Worm (Caenorhabditis elegans) whole organism, L2 larva: ENCODE results near the gene twk-13.

Experiments
- C34F6.9 ChIP-seq: fragments of 150-350 bp; optimal IDR thresholded peaks from 2 replicates; lab custom pipeline; 2014; ENCODE audit warnings: missing biosample characterization, missing genetic modification characterization
- F13H6.1 ChIP-seq: sonication (generic microtip); optimal IDR thresholded peaks from 2 replicates; lab custom pipeline; 2016; ENCODE audit warnings: missing genetic modification characterization, missing compliant biosample characterization
- ZK546.5 ChIP-seq: sonication (generic microtip); optimal IDR thresholded peaks from 2 replicates; lab custom pipeline; 2017; ENCODE audit warnings: missing biosample characterization, missing genetic modification characterization
- alr-1 ChIP-seq: fragments of 150-350 bp; optimal IDR thresholded peaks from 2 replicates; lab custom pipeline; 2014; ENCODE audit warnings: missing biosample characterization, missing genetic modification characterization
- blmp-1 ChIP-seq: sonication (generic microtip); optimal IDR thresholded peaks from 2 replicates; lab custom pipeline; 2017; ENCODE audit warnings: missing genetic modification characterization, mild to moderate bottlenecking, missing compliant biosample characterization, antibody characterized with exemption, moderate library complexity; ENCODE audit not compliant: insufficient read depth
- ceh-16 ChIP-seq: fragments of 150-350 bp; optimal IDR thresholded peaks from 2 replicates; lab custom pipeline; 2014; ENCODE audit warnings: missing biosample characterization, missing genetic modification characterization
- ceh-82 ChIP-seq: fragments of 150-350 bp; optimal IDR thresholded peaks from 2 replicates; lab custom pipeline; 2014; ENCODE audit warnings: missing biosample characterization, missing genetic modification characterization
- crh-2 ChIP-seq: sonication (generic microtip); optimal IDR thresholded peaks from 2 replicates; lab custom pipeline; 2017; ENCODE audit warnings: missing biosample characterization, missing genetic modification characterization
- dmd-4 ChIP-seq: sonication (generic microtip); optimal IDR thresholded peaks from 2 replicates; lab custom pipeline; 2017; ENCODE audit warnings: missing biosample characterization, missing genetic modification characterization
- elt-1 ChIP-seq: fragments of 150-350 bp; optimal IDR thresholded peaks from 2 replicates; lab custom pipeline; 2014; ENCODE audit warnings: missing biosample characterization, missing genetic modification characterization
- elt-3 ChIP-seq: sonication (generic microtip); optimal IDR thresholded peaks from 2 replicates; lab custom pipeline; 2017; ENCODE audit warnings: missing biosample characterization, missing genetic modification characterization
- fos-1 ChIP-seq: fragments of 150-350 bp; optimal IDR thresholded peaks from 2 replicates; lab custom pipeline; 2014; ENCODE audit warnings: missing biosample characterization, missing genetic modification characterization
- gmeb-1 ChIP-seq: fragments of 150-350 bp; optimal IDR thresholded peaks from 2 replicates; lab custom pipeline; 2014; ENCODE audit warnings: missing biosample characterization, missing genetic modification characterization
- lin-11 ChIP-seq: fragments of 150-350 bp; sonication (generic microtip); optimal IDR thresholded peaks from 2 replicates; lab custom pipeline; 2014; ENCODE audit warnings: missing biosample characterization, missing genetic modification characterization, inconsistent platforms, mixed read lengths
- lin-13 ChIP-seq: fragments of 150-350 bp; optimal IDR thresholded peaks from 2 replicates; lab custom pipeline; 2014; ENCODE audit warnings: missing biosample characterization, missing genetic modification reagents, missing genetic modification characterization
- lsy-2 ChIP-seq, 2 experiments: fragments of 150-350 bp in 1 of 2; sonication (generic microtip) in 1 of 2; optimal IDR thresholded peaks; 2 replicates each; lab custom pipeline; 2014 to 2017; ENCODE audit warnings: missing biosample characterization in 2 of 2, missing genetic modification characterization in 2 of 2
- mab-5 ChIP-seq: fragments of 150-350 bp; optimal IDR thresholded peaks from 2 replicates; lab custom pipeline; 2014; ENCODE audit warnings: missing biosample characterization, missing genetic modification characterization
- mbf-1 ChIP-seq: sonication (generic microtip); optimal IDR thresholded peaks from 2 replicates; lab custom pipeline; 2017; ENCODE audit warnings: missing biosample characterization, missing genetic modification characterization
- nhr-11 ChIP-seq: fragments of 150-350 bp; optimal IDR thresholded peaks from 2 replicates; lab custom pipeline; 2014; ENCODE audit warnings: missing biosample characterization, missing genetic modification characterization
- nhr-12 ChIP-seq: fragments of 150-350 bp; optimal IDR thresholded peaks from 2 replicates; lab custom pipeline; 2014; ENCODE audit warnings: missing biosample characterization, missing genetic modification characterization
- nhr-129 ChIP-seq: fragments of 150-350 bp; optimal IDR thresholded peaks from 2 replicates; lab custom pipeline; 2014; ENCODE audit warnings: missing biosample characterization, missing genetic modification characterization
- nhr-21 ChIP-seq: fragments of 150-350 bp; optimal IDR thresholded peaks from 2 replicates; lab custom pipeline; 2014; ENCODE audit warnings: missing biosample characterization, missing genetic modification characterization
- nhr-23 ChIP-seq: fragments of 150-350 bp; optimal IDR thresholded peaks from 2 replicates; lab custom pipeline; 2014; ENCODE audit warnings: missing biosample characterization, missing genetic modification reagents, missing genetic modification characterization
- nhr-237 ChIP-seq: fragments of 150-350 bp; optimal IDR thresholded peaks from 2 replicates; lab custom pipeline; 2014; ENCODE audit warnings: missing biosample characterization, missing genetic modification characterization
- nhr-25 ChIP-seq: fragments of 150-350 bp; sonication (generic microtip); optimal IDR thresholded peaks from 3 replicates; lab custom pipeline; 2014; ENCODE audit warnings: missing biosample characterization, missing genetic modification characterization
- nhr-6 ChIP-seq: fragments of 150-350 bp; optimal IDR thresholded peaks from 2 replicates; lab custom pipeline; 2014; ENCODE audit warnings: missing biosample characterization, missing genetic modification characterization
- nhr-77 ChIP-seq: fragments of 150-350 bp; optimal IDR thresholded peaks from 2 replicates; lab custom pipeline; 2014; ENCODE audit warnings: missing biosample characterization, missing genetic modification characterization
- peb-1 ChIP-seq: fragments of 150-350 bp; optimal IDR thresholded peaks from 2 replicates; lab custom pipeline; 2014; ENCODE audit warnings: missing biosample characterization, missing genetic modification characterization
- sma-3 ChIP-seq: sonication (generic microtip); optimal IDR thresholded peaks from 2 replicates; lab custom pipeline; 2016; ENCODE audit warnings: missing genetic modification reagents, missing genetic modification characterization, missing compliant biosample characterization
- sma-9 ChIP-seq, 2 experiments: fragments of 150-350 bp in 1 of 2; sonication (generic microtip) in 1 of 2; optimal IDR thresholded peaks; 2 replicates each; lab custom pipeline; 2014 to 2016; ENCODE audit warnings: missing genetic modification characterization in 2 of 2, mild to moderate bottlenecking in 1 of 2, missing biosample characterization in 1 of 2, missing compliant biosample characterization in 1 of 2, missing genetic modification reagents in 1 of 2, moderate library complexity in 1 of 2
- unc-39 ChIP-seq: fragments of 150-350 bp; optimal IDR thresholded peaks from 2 replicates; lab custom pipeline; 2014; ENCODE audit warnings: missing biosample characterization, missing genetic modification characterization
- unc-55 ChIP-seq: fragments of 150-350 bp; sonication (generic microtip); optimal IDR thresholded peaks from 3 replicates; lab custom pipeline; 2014; ENCODE audit warnings: missing biosample characterization, missing genetic modification reagents, missing genetic modification characterization
- unc-62 ChIP-seq: fragments of 150-350 bp; optimal IDR thresholded peaks from 2 replicates; lab custom pipeline; 2014; ENCODE audit warnings: missing biosample characterization, missing genetic modification reagents, missing genetic modification characterization
- zag-1 ChIP-seq: fragments of 150-350 bp; optimal IDR thresholded peaks from 2 replicates; lab custom pipeline; 2014; ENCODE audit warnings: missing biosample characterization, missing genetic modification characterization
- ztf-11 ChIP-seq: sonication (generic microtip); optimal IDR thresholded peaks from 2 replicates; lab custom pipeline; 2017; ENCODE audit warnings: missing biosample characterization, missing genetic modification characterization
- ztf-4 ChIP-seq: fragments of 150-350 bp; optimal IDR thresholded peaks from 2 replicates; lab custom pipeline; 2014; ENCODE audit warnings: missing biosample characterization, missing genetic modification characterization

Gene twk-13

DNA sequence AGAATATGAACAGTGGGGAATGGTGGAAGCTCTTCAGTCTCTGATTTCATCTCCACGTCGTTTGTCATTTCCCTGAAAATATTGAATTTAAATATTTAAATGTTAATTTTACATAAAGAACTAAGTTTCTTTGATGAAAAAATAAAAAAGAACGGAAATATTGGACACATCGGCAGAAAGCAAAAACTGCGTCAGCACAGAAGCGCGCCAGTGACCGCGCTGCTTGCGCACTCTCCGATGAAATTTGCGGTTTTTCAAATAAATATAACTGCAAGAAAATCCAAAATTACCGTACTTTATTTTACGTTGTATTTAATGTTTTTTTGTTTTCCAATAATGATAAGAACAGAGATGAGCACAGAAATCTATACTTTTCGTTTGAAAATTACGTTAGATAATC lies 46.2 kb downstream of the twk-13 start, which contains the start of the genes srpa-68 and srh-16 (continued):
- TF ChIP-seq nhr-25 (tag; lab: Kevin White, UChicago) (peak; percentile 88), dmd-4 (tag; lab: Kevin White, UChicago) (peak; percentile 45), zag-1 (tag; lab: Kevin White, UChicago) (peak; percentile 37)

DNA sequence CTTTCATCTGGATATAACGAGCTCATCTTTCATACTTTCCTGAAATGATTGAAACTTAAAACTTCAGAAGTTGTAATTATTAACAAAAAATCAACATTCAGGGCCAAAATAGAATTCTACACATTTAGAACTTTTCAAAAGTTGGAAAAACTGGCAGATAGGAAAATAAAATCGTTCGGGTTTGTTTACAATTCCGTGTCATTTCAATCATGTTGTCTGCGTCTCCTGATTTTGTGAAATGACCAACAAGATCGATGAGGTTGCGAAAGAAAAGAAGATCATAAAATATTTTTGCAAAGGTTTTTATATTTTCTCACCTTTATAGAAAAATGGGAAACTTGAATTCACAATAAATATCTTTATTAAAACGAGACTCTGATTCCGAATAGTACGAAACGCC lies 49.2 kb downstream of the twk-13 start, which contains the start of gene rskd-1:
rskd-1 (minus strand) TSS at position 39 of the 400 bp plus-strand sequence.
- TF ChIP-seq C34F6.9: peak; percentile 27
- TF ChIP-seq crh-2 (tag; lab: Kevin White, UChicago): peak; percentile 35
- TF ChIP-seq elt-3 (tag; lab: Kevin White, UChicago): no peak
- TF ChIP-seq nhr-237 (tag; lab: Kevin White, UChicago): no peak
- no peak for TF ChIP-seq nhr-23 (tag; lab: Kevin White, UChicago)
- no peak for TF ChIP-seq ztf-4 (tag; lab: Kevin White, UChicago)
- no peak for TF ChIP-seq mbf-1
- no peak for TF ChIP-seq unc-62 (GFP tag; lab: Kevin White, UChicago)
- no peak for TF ChIP-seq nhr-6 (tag; lab: Kevin White, UChicago)
- TF ChIP-seq lin-11 (tag; lab: Kevin White, UChicago): no peak
- peak; percentile 2 for TF ChIP-seq fos-1 (tag; lab: Kevin White, UChicago)
- peak; percentile 10 for TF ChIP-seq lin-13 (GFP tag; lab: Kevin White, UChicago)
- TF ChIP-seq ZK546.5: no peak
- TF ChIP-seq nhr-25 (tag; lab: Kevin White, UChicago): peak; percentile 53
- no peak for TF ChIP-seq sma-3 (GFP tag; lab: Kevin White, UChicago)
- TF ChIP-seq sma-9 (GFP tag; optimal IDR thresholded peaks at IDR 0.05; lab: Kevin White, UChicago): no peak
- no peak for TF ChIP-seq sma-9 (tag; optimal IDR thresholded peaks at IDR 0.05; lab: Kevin White, UChicago)
- TF ChIP-seq nhr-21 (tag; lab: Kevin White, UChicago): no peak
- peak in 1 of 2 experiments; percentile 35 for TF ChIP-seq lsy-2 (tag; optimal IDR thresholded peaks at IDR 0.05; lab: Kevin White, UChicago)
- no peak for TF ChIP-seq blmp-1 (tag; lab: Kevin White, UChicago)
- TF ChIP-seq unc-39: no peak
- TF ChIP-seq elt-1 (tag; lab: Kevin White, UChicago): no peak
- no peak for TF ChIP-seq peb-1 (tag; lab: Kevin White, UChicago)

DNA sequence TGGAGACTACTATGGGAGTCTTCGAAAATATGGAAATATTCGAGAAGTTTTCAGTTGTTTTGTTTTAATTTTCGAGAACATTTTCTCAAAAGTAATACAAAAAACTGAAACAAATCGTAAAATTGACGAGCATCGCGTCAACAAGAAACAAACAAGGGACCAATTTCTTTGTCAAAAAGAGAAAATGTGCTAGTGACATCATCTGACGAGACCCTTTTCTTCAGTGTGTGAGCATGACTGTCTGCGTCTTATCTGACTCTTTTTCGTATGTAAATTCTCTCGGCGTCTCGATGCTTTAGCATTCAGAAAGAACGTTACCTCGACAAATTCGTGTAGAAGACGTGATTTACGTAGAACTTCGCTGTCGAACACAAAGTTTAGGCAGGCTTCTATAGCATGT lies 50.1 kb downstream of the twk-13 start:
- TF ChIP-seq ztf-11 (tag; lab: Kevin White, UChicago) (no peak), ceh-16 (tag; lab: Kevin White, UChicago) (no peak), nhr-129 (peak; percentile 77), mbf-1 (no peak), nhr-12 (tag; lab: Kevin White, UChicago) (no peak), nhr-237 (tag; lab: Kevin White, UChicago) (no peak), elt-3 (tag; lab: Kevin White, UChicago) (no peak), nhr-6 (tag; lab: Kevin White, UChicago) (no peak), lin-13 (GFP tag; lab: Kevin White, UChicago) (no peak), fos-1 (tag; lab: Kevin White, UChicago) (no peak), unc-55 (GFP tag; lab: Kevin White, UChicago) (peak; percentile 41), lsy-2 (tag; optimal IDR thresholded peaks at IDR 0.05; lab: Kevin White, UChicago) (peak in 1 of 2 experiments; percentile 36), dmd-4 (tag; lab: Kevin White, UChicago) (no peak), zag-1 (tag; lab: Kevin White, UChicago) (peak; percentile 2), gmeb-1 (tag; lab: Kevin White, UChicago) (no peak), ceh-82 (no peak), elt-1 (tag; lab: Kevin White, UChicago) (no peak), alr-1 (tag; lab: Kevin White, UChicago) (no peak), C34F6.9 (peak; percentile 35), sma-3 (GFP tag; lab: Kevin White, UChicago) (no peak), nhr-11 (tag; lab: Kevin White, UChicago) (no peak), lin-11 (tag; lab: Kevin White, UChicago) (no peak), mab-5 (tag; lab: Kevin White, UChicago) (no peak), nhr-77 (tag; lab: Kevin White, UChicago) (no peak), ztf-4 (tag; lab: Kevin White, UChicago) (no peak)

DNA sequence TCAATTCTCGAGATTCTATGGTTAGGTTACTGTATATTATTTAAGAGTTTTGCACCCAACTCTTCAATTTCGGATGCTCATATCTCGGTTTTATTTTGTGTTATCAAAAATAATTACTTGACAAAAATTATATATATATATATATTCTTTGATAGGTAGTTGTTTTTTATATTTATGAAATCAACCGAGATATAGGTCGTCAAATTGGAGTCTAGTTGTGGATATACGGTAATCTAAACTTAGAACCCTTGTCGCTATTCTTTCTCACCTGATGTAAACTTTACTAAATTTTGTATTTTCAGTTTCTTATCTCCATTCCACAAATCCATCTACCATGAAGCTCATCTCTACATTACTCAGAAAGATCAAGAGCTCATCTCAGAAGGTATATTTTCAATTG lies 54.6 kb downstream of the twk-13 start, which contains the start of gene F55C5.10:
F55C5.10 (plus strand) TSS at position 301 of the 400 bp plus-strand sequence.
- TF ChIP-seq crh-2 (tag; lab: Kevin White, UChicago) (no peak), F13H6.1 (no peak), nhr-11 (tag; lab: Kevin White, UChicago) (no peak), sma-3 (GFP tag; lab: Kevin White, UChicago) (no peak), nhr-77 (tag; lab: Kevin White, UChicago) (no peak), nhr-23 (tag; lab: Kevin White, UChicago) (no peak), alr-1 (tag; lab: Kevin White, UChicago) (no peak), fos-1 (tag; lab: Kevin White, UChicago) (no peak), lin-13 (GFP tag; lab: Kevin White, UChicago) (no peak)
- TF ChIP-seq, all 48 proteins: peak for 0
